Worm (Caenorhabditis elegans) whole organism, L3 larva: ENCODE measurements around the gene R11D1.4.

Experiments
- R02D3.7 ChIP-seq: fragments of 150-350 bp; optimal IDR thresholded peaks from 2 replicates; lab custom pipeline; 2014; ENCODE audit warnings: missing biosample characterization, missing genetic modification characterization
- ZK546.5 ChIP-seq: sonication (generic microtip); optimal IDR thresholded peaks from 2 replicates; lab custom pipeline; 2017; ENCODE audit warnings: missing biosample characterization, missing genetic modification characterization
- ceh-16 ChIP-seq: sonication (generic microtip); optimal IDR thresholded peaks from 2 replicates; lab custom pipeline; 2017; ENCODE audit warnings: missing biosample characterization, missing genetic modification characterization
- ceh-28 ChIP-seq: fragments of 150-350 bp; optimal IDR thresholded peaks from 2 replicates; lab custom pipeline; 2014; ENCODE audit warnings: missing biosample characterization, missing genetic modification reagents, missing genetic modification characterization
- ceh-82 ChIP-seq: fragments of 150-350 bp; optimal IDR thresholded peaks from 2 replicates; lab custom pipeline; 2014; ENCODE audit warnings: missing biosample characterization, missing genetic modification characterization
- egl-27 ChIP-seq: sonication (generic microtip); optimal IDR thresholded peaks from 4 replicates; lab custom pipeline; 2017; ENCODE audit warnings: missing biosample characterization, missing genetic modification reagents, missing genetic modification characterization
- elt-2 ChIP-seq: sonication (generic microtip); optimal IDR thresholded peaks from 2 replicates; lab custom pipeline; 2016; ENCODE audit warnings: missing genetic modification reagents, mild to moderate bottlenecking, missing genetic modification characterization, missing compliant biosample characterization
- elt-3 ChIP-seq, 3 experiments: fragments of 150-350 bp in 1 of 3; sonication (generic microtip) in 2 of 3; optimal IDR thresholded peaks; 2 replicates in 2 of 3; 4 replicates in 1 of 3; lab custom pipeline; 2014 to 2017; ENCODE audit warnings: missing biosample characterization in 3 of 3, missing genetic modification characterization in 3 of 3
- fkh-10 ChIP-seq: sonication (generic microtip); optimal IDR thresholded peaks from 2 replicates; lab custom pipeline; 2017; ENCODE audit warnings: missing biosample characterization, missing genetic modification reagents, missing genetic modification characterization
- fkh-2 ChIP-seq: fragments of 150-350 bp; optimal IDR thresholded peaks from 2 replicates; lab custom pipeline; 2014; ENCODE audit warnings: missing biosample characterization, missing genetic modification reagents, missing genetic modification characterization
- fos-1 ChIP-seq: fragments of 150-350 bp; optimal IDR thresholded peaks from 2 replicates; lab custom pipeline; 2014; ENCODE audit warnings: missing biosample characterization, missing genetic modification characterization
- hmg-11 ChIP-seq: sonication (generic microtip); optimal IDR thresholded peaks from 2 replicates; lab custom pipeline; 2016; ENCODE audit warnings: missing genetic modification characterization, missing compliant biosample characterization
- jun-1 ChIP-seq: fragments of 150-350 bp; optimal IDR thresholded peaks from 2 replicates; lab custom pipeline; 2014; ENCODE audit warnings: missing biosample characterization, missing genetic modification reagents, missing genetic modification characterization
- lin-15B ChIP-seq: fragments of 150-350 bp; optimal IDR thresholded peaks from 2 replicates; lab custom pipeline; 2014; ENCODE audit warnings: missing biosample characterization, missing genetic modification characterization
- lsy-12 ChIP-seq: sonication (generic microtip); optimal IDR thresholded peaks from 2 replicates; lab custom pipeline; 2016; ENCODE audit warnings: mild to moderate bottlenecking, missing genetic modification characterization, missing compliant biosample characterization
- mdl-1 ChIP-seq: fragments of 150-350 bp; optimal IDR thresholded peaks from 2 replicates; lab custom pipeline; 2014; ENCODE audit warnings: missing biosample characterization, missing genetic modification characterization
- mml-1 ChIP-seq: fragments of 150-350 bp; sonication (generic microtip); optimal IDR thresholded peaks from 3 replicates; lab custom pipeline; 2014; ENCODE audit warnings: missing biosample characterization, missing genetic modification characterization
- nfya-1 ChIP-seq: sonication (generic microtip); optimal IDR thresholded peaks from 2 replicates; lab custom pipeline; 2017; ENCODE audit warnings: missing genetic modification characterization, mild to moderate bottlenecking, missing compliant biosample characterization, antibody characterized with exemption, moderate library complexity; ENCODE audit not compliant: insufficient read depth
- nhr-11 ChIP-seq: fragments of 150-350 bp; optimal IDR thresholded peaks from 2 replicates; lab custom pipeline; 2014; ENCODE audit warnings: missing biosample characterization, missing genetic modification characterization
- nhr-23 ChIP-seq: fragments of 150-350 bp; optimal IDR thresholded peaks from 2 replicates; lab custom pipeline; 2014; ENCODE audit warnings: missing biosample characterization, missing genetic modification reagents, missing genetic modification characterization
- nhr-237 ChIP-seq: fragments of 150-350 bp; optimal IDR thresholded peaks from 2 replicates; lab custom pipeline; 2014; ENCODE audit warnings: missing biosample characterization, missing genetic modification characterization
- nhr-25 ChIP-seq: sonication (generic microtip); optimal IDR thresholded peaks from 2 replicates; lab custom pipeline; 2017; ENCODE audit warnings: missing biosample characterization, missing genetic modification characterization
- nhr-43 ChIP-seq: sonication (generic microtip); optimal IDR thresholded peaks from 2 replicates; lab custom pipeline; 2016; ENCODE audit warnings: mild to moderate bottlenecking, missing genetic modification characterization, missing compliant biosample characterization; ENCODE audit not compliant: poor library complexity, severe bottlenecking
- nhr-76 ChIP-seq: fragments of 150-350 bp; sonication (generic microtip); optimal IDR thresholded peaks from 5 replicates; lab custom pipeline; 2014; ENCODE audit warnings: missing biosample characterization, missing genetic modification characterization
- pqm-1 ChIP-seq: fragments of 150-350 bp; optimal IDR thresholded peaks from 2 replicates; lab custom pipeline; 2017; ENCODE audit warnings: missing biosample characterization, missing genetic modification characterization, inconsistent platforms
- sea-2 ChIP-seq: fragments of 150-350 bp; sonication (generic microtip); optimal IDR thresholded peaks from 4 replicates; lab custom pipeline; 2014; ENCODE audit warnings: missing biosample characterization, missing genetic modification reagents, missing genetic modification characterization
- skn-1 ChIP-seq: fragments of 150-350 bp; optimal IDR thresholded peaks from 2 replicates; lab custom pipeline; 2014; ENCODE audit warnings: missing biosample characterization, missing genetic modification characterization
- snpc-4 ChIP-seq: fragments of 150-350 bp; optimal IDR thresholded peaks from 2 replicates; lab custom pipeline; 2014; ENCODE audit warnings: missing biosample characterization, missing genetic modification characterization
- tbx-2 ChIP-seq: sonication (generic microtip); optimal IDR thresholded peaks from 2 replicates; lab custom pipeline; 2016; ENCODE audit warnings: mild to moderate bottlenecking, missing genetic modification characterization, missing compliant biosample characterization
- unc-62 ChIP-seq: fragments of 150-350 bp; sonication (generic microtip); optimal IDR thresholded peaks from 4 replicates; lab custom pipeline; 2014; ENCODE audit warnings: missing biosample characterization, missing genetic modification reagents, missing genetic modification characterization
- ztf-11 ChIP-seq: fragments of 150-350 bp; optimal IDR thresholded peaks from 2 replicates; lab custom pipeline; 2014; ENCODE audit warnings: missing biosample characterization, missing genetic modification characterization
- ztf-4 ChIP-seq: fragments of 150-350 bp; optimal IDR thresholded peaks from 2 replicates; lab custom pipeline; 2014; ENCODE audit warnings: missing biosample characterization, missing genetic modification characterization

The R11D1.4 gene

ce11 chrV:12679292-12679691 lies 34.7 kb downstream of the R11D1.4 start:
- TF ChIP-seq sea-2 (GFP tag; lab: Kevin White, UChicago) (no peak), skn-1 (no peak), fos-1 (tag; lab: Kevin White, UChicago) (no peak), ceh-28 (tag; lab: Kevin White, UChicago) (no peak), lin-15B (tag; lab: Kevin White, UChicago) (no peak), nhr-23 (tag; lab: Kevin White, UChicago) (no peak), ceh-82 (tag; lab: Kevin White, UChicago) (no peak), mdl-1 (tag; lab: Kevin White, UChicago) (no peak), elt-3 (tag; optimal IDR thresholded peaks at IDR 0.05; lab: Kevin White, UChicago) (no peak)

ce11 chrV:12676299-12676698 lies 37.7 kb downstream of the R11D1.4 start:
- TF ChIP-seq fkh-10 (GFP tag; lab: Kevin White, UChicago) (peak; percentile 57), R02D3.7 (tag; lab: Kevin White, UChicago) (no peak)
- TF ChIP-seq, all 47 proteins: peak for 1

ce11 chrV:12673745-12674144 lies 40.3 kb downstream of the R11D1.4 start:
- TF ChIP-seq fkh-10 (GFP tag; lab: Kevin White, UChicago), result peak; percentile 81
- TF ChIP-seq nhr-11 (tag; lab: Kevin White, UChicago), result no peak

DNA sequence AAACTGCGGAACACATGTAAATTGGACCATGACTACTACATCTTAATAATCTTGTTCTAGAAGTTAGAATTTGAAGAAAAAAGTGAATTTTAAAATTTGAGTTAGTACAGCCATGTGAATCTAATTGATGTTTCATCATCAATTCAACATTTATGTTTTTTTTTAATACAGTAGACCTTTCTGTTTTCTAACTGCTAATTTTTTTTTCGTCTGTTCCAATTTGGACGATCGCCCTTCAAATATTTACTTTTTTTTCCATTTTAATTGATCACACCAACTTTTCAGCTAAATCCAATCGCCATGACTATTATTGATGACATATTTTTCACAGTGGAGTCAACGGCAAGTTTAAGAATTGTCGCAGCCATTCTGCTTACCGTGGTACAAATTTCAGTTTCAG lies 43.4 kb downstream of the R11D1.4 start, which contains the start of gene srx-116:
Gene srx-116, plus strand, starts transcription at position 301 of the 400 bp plus-strand sequence.
- TF ChIP-seq nhr-25 (tag; lab: Kevin White, UChicago) (no peak), nhr-237 (tag; lab: Kevin White, UChicago) (no peak), nhr-23 (tag; lab: Kevin White, UChicago) (no peak)

ce11 chrV:12667926-12668325 lies 46.1 kb downstream of the R11D1.4 start, which contains the start of gene W05B10.4:
W05B10.4 (plus strand) TSS chrV:12668226.
- TF ChIP-seq elt-2 (tag; lab: Kevin White, UChicago) (no peak), fkh-2 (tag; lab: Kevin White, UChicago) (no peak), snpc-4 (no peak)
- TF ChIP-seq, all 47 proteins: peak for 0

- TF ChIP-seq ceh-16 (tag; lab: Kevin White, UChicago), result no peak
- no peak for TF ChIP-seq mml-1
- no peak for TF ChIP-seq ceh-28 (tag; lab: Kevin White, UChicago)
- no peak for TF ChIP-seq nhr-23 (tag; lab: Kevin White, UChicago)
- TF ChIP-seq nhr-43 (tag; lab: Kevin White, UChicago), result no peak
- TF ChIP-seq tbx-2, result no peak
- no peak for TF ChIP-seq ztf-4
- TF ChIP-seq unc-62, result no peak
- TF ChIP-seq fos-1 (tag; lab: Kevin White, UChicago), result no peak
- TF ChIP-seq hmg-11 (tag; lab: Kevin White, UChicago), result no peak
These were observed 46.6 kb downstream of the R11D1.4 start for ce11 chrV:12667397-12667796.

ce11 chrV:12663386-12663785 lies 50.6 kb downstream of the R11D1.4 start:
- TF ChIP-seq nhr-11 (tag; lab: Kevin White, UChicago) (no peak), lin-15B (tag; lab: Kevin White, UChicago) (no peak), jun-1 (tag; lab: Kevin White, UChicago) (no peak), lsy-12 (tag; lab: Kevin White, UChicago) (no peak), ztf-11 (tag; lab: Kevin White, UChicago) (no peak), sea-2 (GFP tag; lab: Kevin White, UChicago) (no peak), elt-3 (tag; optimal IDR thresholded peaks at IDR 0.05; lab: Kevin White, UChicago) (no peak), egl-27 (tag; lab: Kevin White, UChicago) (no peak), nhr-76 (tag; lab: Kevin White, UChicago) (no peak), pqm-1 (tag; lab: Kevin White, UChicago) (no peak), nfya-1 (tag; lab: Kevin White, UChicago) (no peak), ZK546.5 (tag; lab: Kevin White, UChicago) (no peak), ceh-82 (tag; lab: Kevin White, UChicago) (no peak)
- TF ChIP-seq, all 47 proteins: peak for 0
